Fruit fly (Drosophila melanogaster): Measurements from ENCODE around the gene CG6425.

dm6 chr3R:26727014-26727413 lies 9.8 kb upstream of the CG6425 start, which contains the start of gene CG14246:
- no peak for TF ChIP-seq CG17806 (tag; optimal IDR thresholded peaks at IDR 0.05)
- TF ChIP-seq gl (tag; optimal IDR thresholded peaks at IDR 0.05), result no peak
- TF ChIP-seq EcR (GFP tag; optimal IDR thresholded peaks at IDR 0.05), result no peak
- TF ChIP-seq Snoo (tag; optimal IDR thresholded peaks at IDR 0.05), result no peak
- no peak for TF ChIP-seq rn (GFP tag; IDR thresholded peaks at IDR 0.05)
- no peak for TF ChIP-seq CG32121 (GFP tag; IDR thresholded peaks at IDR 0.05)
- TF ChIP-seq CG14655 (GFP tag; optimal IDR thresholded peaks at IDR 0.05), result no peak
- no peak for TF ChIP-seq D1 (tag; optimal IDR thresholded peaks at IDR 0.05)
- no peak for TF ChIP-seq CG8159 (tag; optimal IDR thresholded peaks at IDR 0.05)
- TF ChIP-seq Ets98B (GFP tag; IDR thresholded peaks at IDR 0.05), result no peak
- no peak for TF ChIP-seq CG12605 (GFP tag; IDR thresholded peaks at IDR 0.05)
